Worm (Caenorhabditis elegans) whole organism, young adult: ENCODE data around the gene C04C3.9.
A peak's percentile ranks its signal among the peaks of the same experiment; 100 is the strongest.

Experiments
- F57A8.1 ChIP-seq: fragments of 200-800 bp; sonication (Bioruptor generic); optimal IDR thresholded peaks from 2 replicates; lab custom pipeline; 2018; ENCODE audit warnings: mild to moderate bottlenecking, missing genetic modification characterization, moderate library complexity, missing compliant biosample characterization
- F57C9.4 ChIP-seq: sonication (generic microtip); optimal IDR thresholded peaks from 2 replicates; lab custom pipeline; 2017; ENCODE audit warnings: mild to moderate bottlenecking, missing genetic modification characterization, missing compliant biosample characterization
- K12H6.12 ChIP-seq: fragments of 200-800 bp; sonication (Bioruptor generic); optimal IDR thresholded peaks from 2 replicates; lab custom pipeline; 2018; ENCODE audit warnings: mild to moderate bottlenecking, missing genetic modification characterization, missing compliant biosample characterization
- T07F8.4 ChIP-seq: sonication (generic microtip); optimal IDR thresholded peaks from 2 replicates; lab custom pipeline; 2016; ENCODE audit warnings: mild to moderate bottlenecking, missing genetic modification characterization, moderate library complexity, missing compliant biosample characterization
- Y53G8AR.9 ChIP-seq: fragments of 200-800 bp; sonication (Bioruptor generic); conservative IDR thresholded peaks from 2 replicates; pipeline ENCODE4 v1.3.6; 2022; ENCODE audit warnings: missing genetic modification reagents, missing genetic modification characterization, missing compliant biosample characterization
- Y67H2A.10 ChIP-seq: fragments of 200-800 bp; sonication (Bioruptor generic); conservative IDR thresholded peaks from 2 replicates; pipeline ENCODE4 v1.3.6; 2022; ENCODE audit warnings: missing genetic modification reagents, missing genetic modification characterization, missing compliant biosample characterization
- ZK185.1 ChIP-seq: sonication (generic microtip); optimal IDR thresholded peaks from 2 replicates; lab custom pipeline; 2016; ENCODE audit warnings: mild to moderate bottlenecking, missing genetic modification characterization, missing compliant biosample characterization; ENCODE audit not compliant: poor library complexity, severe bottlenecking
- akir-1 ChIP-seq: fragments of 200-800 bp; sonication (Bioruptor generic); optimal IDR thresholded peaks from 2 replicates; lab custom pipeline; 2018; ENCODE audit warnings: mild to moderate bottlenecking, missing genetic modification characterization, moderate library complexity, missing compliant biosample characterization
- attf-3 ChIP-seq: fragments of 200-800 bp; sonication (Bioruptor generic); conservative IDR thresholded peaks from 2 replicates; pipeline ENCODE4 v1.3.6; 2022; ENCODE audit warnings: missing genetic modification reagents, missing genetic modification characterization, missing compliant biosample characterization
- attf-5 ChIP-seq: fragments of 200-800 bp; sonication (Bioruptor generic); optimal IDR thresholded peaks from 2 replicates; lab custom pipeline; 2018; ENCODE audit warnings: mild to moderate bottlenecking, missing genetic modification characterization, missing compliant biosample characterization
- ccch-3 ChIP-seq: fragments of 200-800 bp; sonication (Bioruptor generic); optimal IDR thresholded peaks from 2 replicates; lab custom pipeline; 2018; ENCODE audit warnings: mild to moderate bottlenecking, missing genetic modification characterization, missing compliant biosample characterization
- cebp-1 ChIP-seq, 2 experiments: fragments of 200-800 bp in 1 of 2; sonication (Bioruptor generic) in 1 of 2; sonication (generic microtip) in 1 of 2; IDR thresholded peaks in 1 of 2; optimal IDR thresholded peaks in 1 of 2; 2 replicates each; pipeline versions ENCODE4 v1.3.6 to Lab custom; 2017 to 2022; ENCODE audit warnings: missing compliant biosample characterization in 2 of 2, missing genetic modification characterization in 2 of 2, mild to moderate bottlenecking in 1 of 2, missing genetic modification reagents in 1 of 2, moderate library complexity in 1 of 2
- ceh-100 ChIP-seq: fragments of 200-800 bp; sonication (Bioruptor generic); IDR thresholded peaks from 2 replicates; pipeline ENCODE4 v1.3.6; 2022; ENCODE audit warnings: missing genetic modification reagents, missing genetic modification characterization, missing compliant biosample characterization
- ceh-58 ChIP-seq: fragments of 200-800 bp; sonication (Bioruptor generic); IDR thresholded peaks from 2 replicates; pipeline ENCODE4 v1.3.6; 2022; ENCODE audit warnings: missing genetic modification characterization, missing compliant biosample characterization
- ceh-79 ChIP-seq: sonication (generic microtip); optimal IDR thresholded peaks from 2 replicates; lab custom pipeline; 2017; ENCODE audit warnings: mild to moderate bottlenecking, missing genetic modification characterization, missing compliant biosample characterization
- ceh-91 ChIP-seq: fragments of 200-800 bp; sonication (Bioruptor generic); IDR thresholded peaks from 2 replicates; pipeline ENCODE4 v1.3.6; 2022; ENCODE audit warnings: missing genetic modification reagents, missing genetic modification characterization, missing compliant biosample characterization
- chd-7 ChIP-seq: sonication (generic microtip); optimal IDR thresholded peaks from 2 replicates; lab custom pipeline; 2016; ENCODE audit warnings: mild to moderate bottlenecking, missing genetic modification characterization, moderate library complexity, missing compliant biosample characterization
- die-1 ChIP-seq: sonication (generic microtip); optimal IDR thresholded peaks from 2 replicates; lab custom pipeline; 2016; ENCODE audit warnings: missing genotype, mild to moderate bottlenecking, missing genetic modification characterization, missing compliant biosample characterization
- dox-1 ChIP-seq: fragments of 200-800 bp; sonication (Bioruptor generic); IDR thresholded peaks from 2 replicates; pipeline ENCODE4 v1.3.6; 2022; ENCODE audit warnings: missing genetic modification reagents, missing genetic modification characterization, missing compliant biosample characterization
- egl-18 ChIP-seq: fragments of 200-800 bp; sonication (Bioruptor generic); IDR thresholded peaks from 2 replicates; pipeline ENCODE4 v1.3.6; 2022; ENCODE audit warnings: missing genetic modification reagents, missing genetic modification characterization, missing compliant biosample characterization
- ekl-4 ChIP-seq: fragments of 200-800 bp; sonication (Bioruptor generic); IDR thresholded peaks from 2 replicates; pipeline ENCODE4 v1.3.6; 2022; ENCODE audit warnings: missing genetic modification reagents, missing genetic modification characterization, missing compliant biosample characterization
- fkh-3 ChIP-seq: sonication (generic microtip); optimal IDR thresholded peaks from 2 replicates; lab custom pipeline; 2016; ENCODE audit warnings: mild to moderate bottlenecking, missing genetic modification characterization, missing compliant biosample characterization
- hmg-20 ChIP-seq: fragments of 200-800 bp; sonication (Bioruptor generic); IDR thresholded peaks from 2 replicates; pipeline ENCODE4 v1.3.6; 2022; ENCODE audit warnings: missing genetic modification reagents, missing genetic modification characterization, missing compliant biosample characterization
- hsf-1 ChIP-seq: fragments of 200-800 bp; sonication (Bioruptor generic); IDR thresholded peaks from 2 replicates; pipeline ENCODE4 v1.3.6; 2022; ENCODE audit warnings: missing genetic modification reagents, missing genetic modification characterization, missing compliant biosample characterization
- lag-1 ChIP-seq: fragments of 200-800 bp; sonication (Bioruptor generic); IDR thresholded peaks from 2 replicates; pipeline ENCODE4 v1.3.6; 2022; ENCODE audit warnings: missing genetic modification reagents, missing genetic modification characterization, missing compliant biosample characterization
- lin-35 ChIP-seq, 3 experiments: fragments of 150-350 bp in 2 of 3; sonication (generic microtip) in 1 of 3; optimal IDR thresholded peaks; 2 replicates each; lab custom pipeline; 2014 to 2018; ENCODE audit warnings: missing biosample characterization in 3 of 3, missing genetic modification characterization in 3 of 3, missing genetic modification reagents in 3 of 3
- lin-40 ChIP-seq: sonication (generic microtip); optimal IDR thresholded peaks from 2 replicates; lab custom pipeline; 2016; ENCODE audit warnings: missing genetic modification characterization, mild to moderate bottlenecking, missing compliant biosample characterization, missing genotype, missing genetic modification reagents
- lin-54 ChIP-seq: fragments of 200-800 bp; sonication (Bioruptor generic); optimal IDR thresholded peaks from 2 replicates; lab custom pipeline; 2018; ENCODE audit warnings: mild to moderate bottlenecking, missing genetic modification characterization, missing compliant biosample characterization
- madf-10 ChIP-seq: sonication (generic microtip); optimal IDR thresholded peaks from 2 replicates; lab custom pipeline; 2016; ENCODE audit warnings: mild to moderate bottlenecking, missing genetic modification characterization, missing compliant biosample characterization
- madf-6 ChIP-seq: fragments of 200-800 bp; sonication (Bioruptor generic); IDR thresholded peaks from 2 replicates; pipeline ENCODE4 v1.3.6; 2022; ENCODE audit warnings: missing genetic modification reagents, missing genetic modification characterization, missing compliant biosample characterization
- mcd-1 ChIP-seq: fragments of 200-800 bp; sonication (Bioruptor generic); IDR thresholded peaks from 2 replicates; pipeline ENCODE4 v1.3.6; 2022; ENCODE audit warnings: missing genetic modification reagents, missing genetic modification characterization, missing compliant biosample characterization
- mel-28 ChIP-seq: sonication (generic microtip); optimal IDR thresholded peaks from 2 replicates; lab custom pipeline; 2016; ENCODE audit warnings: borderline replicate concordance, mild to moderate bottlenecking, missing genetic modification characterization, missing compliant biosample characterization
- nfya-1 ChIP-seq: sonication (generic microtip); optimal IDR thresholded peaks from 2 replicates; lab custom pipeline; 2017; ENCODE audit warnings: antibody characterized with exemption, missing compliant biosample characterization, missing genetic modification characterization, borderline replicate concordance; ENCODE audit not compliant: insufficient read depth
- nfya-2 ChIP-seq: fragments of 200-800 bp; sonication (Bioruptor generic); IDR thresholded peaks from 2 replicates; pipeline ENCODE4 v1.3.6; 2022; ENCODE audit warnings: missing genetic modification reagents, missing genetic modification characterization, missing compliant biosample characterization
- nfyb-1 ChIP-seq: fragments of 200-800 bp; sonication (Bioruptor generic); IDR thresholded peaks from 2 replicates; pipeline ENCODE4 v1.3.6; 2022; ENCODE audit warnings: missing genetic modification reagents, missing genetic modification characterization, missing compliant biosample characterization
- rec-8 ChIP-seq, 2 experiments: sonication (generic microtip); optimal IDR thresholded peaks; 2 replicates each; lab custom pipeline; 2016; ENCODE audit warnings: mild to moderate bottlenecking in 2 of 2, missing genetic modification characterization in 2 of 2, missing genetic modification reagents in 2 of 2, missing genotype in 2 of 2, missing biosample characterization in 1 of 2, missing compliant biosample characterization in 1 of 2, moderate library complexity in 1 of 2
- repo-1 ChIP-seq: sonication (generic microtip); optimal IDR thresholded peaks from 2 replicates; lab custom pipeline; 2017; ENCODE audit warnings: mild to moderate bottlenecking, missing genetic modification characterization, missing compliant biosample characterization
- rpc-1 ChIP-seq, 2 experiments: fragments of 150-350 bp in 1 of 2; sonication (generic microtip) in 1 of 2; optimal IDR thresholded peaks; 2 replicates each; lab custom pipeline; 2014 to 2018; ENCODE audit warnings: missing biosample characterization in 1 of 2, missing genetic modification characterization in 1 of 2, missing genetic modification reagents in 1 of 2, missing genotype in 1 of 2
- snpc-1.3 ChIP-seq: sonication (generic microtip); optimal IDR thresholded peaks from 2 replicates; lab custom pipeline; 2017; ENCODE audit warnings: missing genetic modification characterization, mild to moderate bottlenecking, missing compliant biosample characterization, antibody characterized with exemption, moderate library complexity, missing genotype, missing genetic modification reagents; ENCODE audit not compliant: insufficient read depth
- snpc-4 ChIP-seq, 5 experiments: fragments of 150-350 bp in 1 of 5; sonication (generic microtip) in 4 of 5; optimal IDR thresholded peaks; 2 replicates each; lab custom pipeline; 2014 to 2018; ENCODE audit warnings: missing genetic modification characterization in 5 of 5, missing biosample characterization in 3 of 5, antibody characterized with exemption in 2 of 5, mild to moderate bottlenecking in 2 of 5, missing compliant biosample characterization in 2 of 5, missing genotype in 2 of 5, moderate library complexity in 2 of 5, missing genetic modification reagents in 1 of 5
- tbx-9 ChIP-seq: sonication (generic microtip); optimal IDR thresholded peaks from 2 replicates; lab custom pipeline; 2016; ENCODE audit warnings: borderline replicate concordance, missing genetic modification characterization, inconsistent platforms, missing compliant biosample characterization
- unc-130 ChIP-seq: sonication (generic microtip); optimal IDR thresholded peaks from 2 replicates; lab custom pipeline; 2016; ENCODE audit warnings: missing genetic modification reagents, missing genetic modification characterization, missing compliant biosample characterization
- ztf-3 ChIP-seq: fragments of 200-800 bp; sonication (Bioruptor generic); optimal IDR thresholded peaks from 2 replicates; lab custom pipeline; 2018; ENCODE audit warnings: mild to moderate bottlenecking, missing genetic modification characterization, missing compliant biosample characterization

Gene C04C3.9

DNA sequence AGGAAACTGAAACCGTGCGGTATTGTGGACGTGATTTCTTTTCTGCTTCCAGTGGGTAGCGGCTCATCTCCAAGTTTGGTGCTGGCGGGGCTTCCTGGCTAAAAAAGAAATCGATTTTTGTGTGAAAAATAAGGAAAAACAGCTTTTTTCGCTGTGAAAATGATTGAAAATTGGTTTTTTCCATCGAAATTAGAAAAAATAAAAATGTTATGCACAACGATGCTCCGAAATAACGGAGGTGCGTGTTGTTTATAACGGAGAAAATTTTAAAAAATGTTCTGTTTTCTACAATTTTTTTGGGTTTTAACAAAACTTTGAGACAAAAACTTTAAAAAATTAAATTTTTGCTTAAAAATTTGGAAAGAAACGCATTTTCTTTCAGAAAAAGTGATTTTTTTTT is 45.1 kb downstream of the C04C3.9 start:
- TF ChIP-seq ceh-58 = no peak
- TF ChIP-seq attf-3 = peak; percentile 65; the same call in 1 of the 2 replicates
- no peak for TF ChIP-seq lin-35 (GFP tag; optimal IDR thresholded peaks at IDR 0.05; lab: Kevin White, UChicago)

DNA sequence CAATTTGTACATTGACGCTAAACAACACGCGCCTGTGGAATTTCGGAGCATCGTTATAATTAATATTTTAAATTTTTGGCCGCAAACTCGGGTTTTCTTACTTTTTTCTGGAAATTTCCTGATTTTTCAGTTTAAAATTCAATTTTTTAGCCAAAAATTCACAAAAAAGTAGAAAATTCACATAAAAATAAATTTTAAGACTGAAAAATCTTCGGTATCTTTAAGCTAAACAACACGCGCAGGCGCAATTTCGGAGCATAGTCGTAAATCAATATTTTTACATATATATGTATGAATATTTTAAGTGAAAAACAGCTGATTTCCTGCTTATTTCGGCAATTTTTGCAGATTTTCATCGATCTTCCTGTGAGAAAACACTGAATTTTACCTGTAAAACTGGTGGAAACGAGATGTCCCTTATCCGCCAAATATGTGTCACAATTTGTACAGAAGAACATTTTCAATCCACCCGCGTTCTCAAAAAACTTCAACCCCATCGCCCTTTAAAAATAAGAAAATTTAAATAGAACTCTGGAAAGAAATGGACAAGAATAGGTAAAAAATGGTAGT is 45.9 kb downstream of the C04C3.9 start, which contains the start of gene B0546.3:
Gene B0546.3 (minus strand): TSS at position 504 of the 570 bp plus-strand sequence.
- TF ChIP-seq ceh-58 (no peak), ZK185.1 (tag; lab: Kevin White, UChicago) (no peak), Y53G8AR.9 (GFP tag; lab: Robert Waterston, UW) (0 out of 2 replicates have a peak, but pooled peaks have one; percentile 34), rpc-1 (optimal IDR thresholded peaks at IDR 0.05; lab: Kevin White, UChicago) (no peak), rpc-1 (tag; optimal IDR thresholded peaks at IDR 0.05; lab: Kevin White, UChicago) (no peak), tbx-9 (no peak), F57A8.1 (GFP tag; lab: Kevin White, UChicago) (no peak), snpc-1.3 (tag; lab: Kevin White, UChicago) (no peak), lag-1 (GFP tag; lab: Robert Waterston, UW) (no peak), fkh-3 (tag; lab: Kevin White, UChicago) (no peak), attf-5 (GFP tag; lab: Kevin White, UChicago) (no peak), egl-18 (GFP tag; lab: Robert Waterston, UW) (no peak), K12H6.12 (tag; lab: Kevin White, UChicago) (no peak), lin-40 (tag; lab: Kevin White, UChicago) (no peak), mel-28 (no peak), rec-8 (tag; optimal IDR thresholded peaks at IDR 0.05; lab: Kevin White, UChicago) (no peak), cebp-1 (GFP tag; IDR thresholded peaks at IDR 0.05; lab: Robert Waterston, UW) (no peak), cebp-1 (tag; optimal IDR thresholded peaks at IDR 0.05; lab: Kevin White, UChicago) (no peak), ztf-3 (GFP tag; lab: Kevin White, UChicago) (no peak), ccch-3 (GFP tag; lab: Kevin White, UChicago) (no peak), nfyb-1 (GFP tag; lab: Robert Waterston, UW) (0 out of 2 replicates have a peak, but pooled peaks have one; percentile 57), snpc-4 (GFP tag; optimal IDR thresholded peaks at IDR 0.05; lab: Kevin White, UChicago) (no peak), snpc-4 (tag; optimal IDR thresholded peaks at IDR 0.05; lab: Kevin White, UChicago) (peak in 1 of 4 experiments; percentile 11), dox-1 (GFP tag; lab: Robert Waterston, UW) (0 out of 2 replicates have a peak, but pooled peaks have one; percentile 10), madf-6 (GFP tag; lab: Robert Waterston, UW) (0 out of 2 replicates have a peak, but pooled peaks have one; percentile 25), die-1 (tag; lab: Kevin White, UChicago) (no peak), nfya-2 (GFP tag; lab: Robert Waterston, UW) (no peak), T07F8.4 (tag; lab: Kevin White, UChicago) (no peak), nfya-1 (tag; lab: Kevin White, UChicago) (no peak), chd-7 (tag; lab: Kevin White, UChicago) (peak; percentile 39), Y67H2A.10 (GFP tag; lab: Robert Waterston, UW) (no peak), F57C9.4 (tag; lab: Kevin White, UChicago) (peak; percentile 59), unc-130 (GFP tag; lab: Kevin White, UChicago) (no peak), hmg-20 (GFP tag; lab: Robert Waterston, UW) (no peak), ceh-79 (tag; lab: Kevin White, UChicago) (no peak), lin-54 (GFP tag; lab: Kevin White, UChicago) (no peak), mcd-1 (no peak), ceh-100 (GFP tag; lab: Robert Waterston, UW) (no peak), ceh-91 (GFP tag; lab: Robert Waterston, UW) (no peak), repo-1 (tag; lab: Kevin White, UChicago) (peak; percentile 54), madf-10 (tag; lab: Kevin White, UChicago) (no peak), attf-3 (peak; percentile 30; the same call in 1 of the 2 replicates), akir-1 (GFP tag; lab: Kevin White, UChicago) (no peak), hsf-1 (GFP tag; lab: Robert Waterston, UW) (no peak), ekl-4 (GFP tag; lab: Robert Waterston, UW) (peak; percentile 47; the same call in 1 of the 2 replicates)
